Worm (Caenorhabditis elegans): ENCODE data around the gene rab-35.

Gene rab-35

DNA sequence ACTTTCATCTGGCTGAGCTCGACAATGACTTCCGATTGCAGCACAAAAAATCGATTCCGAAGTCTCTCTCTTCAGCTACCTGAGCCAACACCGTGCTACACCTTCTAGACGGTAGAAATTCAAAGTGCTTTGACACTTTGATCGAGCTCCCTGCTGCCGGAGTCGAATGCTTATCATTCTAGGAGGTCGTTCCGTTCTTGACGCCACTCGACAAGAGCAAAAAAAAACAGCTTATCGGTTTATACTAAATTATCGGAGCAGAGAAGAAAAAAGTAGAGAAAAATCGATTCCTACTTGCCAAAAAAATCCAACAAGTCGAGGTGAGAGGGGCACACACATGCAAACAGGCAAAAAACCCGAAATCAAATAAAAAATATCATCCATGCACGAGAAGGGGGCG is 42.8 kb downstream of the rab-35 start:
- TF ChIP-seq dmd-4 (tag; optimal IDR thresholded peaks at IDR 0.05; ENCODE audit: borderline replicate concordance) = no peak
- no peak for TF ChIP-seq odd-2 (tag; optimal IDR thresholded peaks at IDR 0.05)
- no peak for TF ChIP-seq mec-3 (tag; optimal IDR thresholded peaks at IDR 0.05; ENCODE audit: borderline replicate concordance)
- no peak for TF ChIP-seq nhr-11 (tag; optimal IDR thresholded peaks at IDR 0.05)
- no peak for TF ChIP-seq ttx-3 (tag; optimal IDR thresholded peaks at IDR 0.05)
- TF ChIP-seq ceh-24 (tag; optimal IDR thresholded peaks at IDR 0.05) = no peak
- TF ChIP-seq hlh-8 (tag; optimal IDR thresholded peaks at IDR 0.05) = no peak
- no peak for TF ChIP-seq hlh-15 (tag; optimal IDR thresholded peaks at IDR 0.05)
- TF ChIP-seq T23F11.4 (GFP tag; optimal IDR thresholded peaks at IDR 0.05) = no peak
- TF ChIP-seq ceh-6 (GFP tag; optimal IDR thresholded peaks at IDR 0.05) = no peak
- no peak for TF ChIP-seq zip-5 (tag; optimal IDR thresholded peaks at IDR 0.05)
- no peak for TF ChIP-seq eyg-1 (tag; optimal IDR thresholded peaks at IDR 0.05)
- no peak for TF ChIP-seq fkh-6 (tag; optimal IDR thresholded peaks at IDR 0.05)

DNA sequence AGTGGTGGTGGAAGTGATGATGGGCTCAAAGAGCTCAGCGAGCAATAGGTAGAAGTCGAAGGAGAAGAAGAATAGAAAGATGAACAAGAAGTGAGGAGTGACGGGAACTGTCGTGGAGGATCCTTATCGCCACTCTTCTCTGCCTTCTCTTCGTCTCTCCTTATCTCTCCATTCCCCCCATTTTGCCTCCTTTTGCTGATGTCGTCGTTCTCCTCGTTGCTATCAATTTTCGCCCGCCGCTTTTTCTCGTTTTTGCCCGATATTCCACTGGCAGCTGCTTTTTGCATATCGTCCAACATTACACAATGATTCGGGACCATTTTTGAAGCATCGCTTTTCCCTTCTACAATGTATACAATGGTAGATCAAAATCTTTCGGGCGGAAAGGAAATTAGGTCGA is 44.0 kb downstream of the rab-35 start:
- TF ChIP-seq ceh-19 (GFP tag; optimal IDR thresholded peaks at IDR 0.05) (no peak), ref-2 (tag; optimal IDR thresholded peaks at IDR 0.05) (peak; percentile 23), C08G9.2 (tag; optimal IDR thresholded peaks at IDR 0.05) (no peak), pha-2 (tag; optimal IDR thresholded peaks at IDR 0.05) (no peak), elt-2 (tag; optimal IDR thresholded peaks at IDR 0.05) (peak; percentile 62)

DNA sequence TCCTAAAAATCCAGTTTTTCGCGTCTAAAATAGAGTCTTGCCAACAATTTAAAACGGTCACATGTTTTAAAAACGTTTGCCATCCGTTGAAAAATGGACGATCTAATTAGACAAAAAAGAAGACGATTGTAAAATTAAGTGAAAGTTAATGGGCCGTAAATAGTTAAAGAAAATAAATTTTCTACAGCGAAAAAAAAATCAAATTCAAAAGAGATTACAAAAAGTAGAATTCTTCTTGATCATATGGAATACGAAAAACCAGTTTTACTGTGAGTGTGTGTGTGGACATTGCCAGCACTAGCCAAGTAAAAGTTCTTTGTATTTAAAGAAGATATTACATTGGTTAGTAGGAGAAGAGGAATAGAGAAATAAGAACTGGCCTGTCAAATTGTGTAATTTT is 49.3 kb downstream of the rab-35 start:
- no peak for TF ChIP-seq tbx-7 (tag; optimal IDR thresholded peaks at IDR 0.05)
- no peak for TF ChIP-seq dmd-4 (tag; optimal IDR thresholded peaks at IDR 0.05; ENCODE audit: borderline replicate concordance)
- TF ChIP-seq gmeb-2 (tag; optimal IDR thresholded peaks at IDR 0.05) = no peak
- TF ChIP-seq ceh-2 (tag; optimal IDR thresholded peaks at IDR 0.05) = no peak
- no peak for TF ChIP-seq hlh-8 (tag; optimal IDR thresholded peaks at IDR 0.05)
- no peak for TF ChIP-seq T23F11.4 (GFP tag; optimal IDR thresholded peaks at IDR 0.05)
- TF ChIP-seq zip-5 (tag; optimal IDR thresholded peaks at IDR 0.05) = no peak
- TF ChIP-seq hlh-30 (tag; optimal IDR thresholded peaks at IDR 0.05; ENCODE audit: insufficient read depth) = no peak
- no peak for TF ChIP-seq ceh-14 (tag; optimal IDR thresholded peaks at IDR 0.05)
- TF ChIP-seq elt-4 (tag; optimal IDR thresholded peaks at IDR 0.05) = no peak
- TF ChIP-seq nfya-1 (tag; optimal IDR thresholded peaks at IDR 0.05) = no peak
- TF ChIP-seq tbx-2 (tag; optimal IDR thresholded peaks at IDR 0.05) = no peak
- TF ChIP-seq mec-3 (tag; optimal IDR thresholded peaks at IDR 0.05; ENCODE audit: borderline replicate concordance) = no peak
- TF ChIP-seq unc-86 (tag; optimal IDR thresholded peaks at IDR 0.05) = no peak
